Worm (Caenorhabditis elegans) whole organism, midembryonic: ENCODE measurements around the gene pitr-6.

ENCODE experiments used
- cog-1 ChIP-seq: sonication (generic microtip); optimal IDR thresholded peaks from 2 replicates; lab custom pipeline; 2016; ENCODE audit warnings: missing genetic modification characterization, missing compliant biosample characterization
- flt-1 ChIP-seq: fragments of 200-800 bp; sonication (Bioruptor generic); IDR thresholded peaks from 2 replicates; pipeline ENCODE4 v1.3.6; 2022; ENCODE audit warnings: missing genetic modification characterization, missing compliant biosample characterization
- klf-2 ChIP-seq: fragments of 200-800 bp; sonication (Bioruptor generic); conservative IDR thresholded peaks from 2 replicates; pipeline ENCODE4 v1.3.6; 2022; ENCODE audit warnings: missing genetic modification reagents, missing genetic modification characterization, missing compliant biosample characterization
- med-1 ChIP-seq: sonication (generic microtip); optimal IDR thresholded peaks from 2 replicates; lab custom pipeline; 2017; ENCODE audit warnings: missing genetic modification characterization, mild to moderate bottlenecking, missing compliant biosample characterization, antibody characterized with exemption, missing genetic modification reagents; ENCODE audit not compliant: insufficient read depth
- ztf-23 ChIP-seq: fragments of 200-800 bp; sonication (Bioruptor generic); IDR thresholded peaks from 2 replicates; pipeline ENCODE4 v1.3.6; 2022; ENCODE audit warnings: missing genetic modification reagents, missing genetic modification characterization, missing compliant biosample characterization
- ztf-29 ChIP-seq: fragments of 200-800 bp; sonication (Bioruptor generic); IDR thresholded peaks from 2 replicates; pipeline ENCODE4 v1.3.6; 2022; ENCODE audit warnings: missing genetic modification reagents, missing genetic modification characterization, missing compliant biosample characterization

DNA sequence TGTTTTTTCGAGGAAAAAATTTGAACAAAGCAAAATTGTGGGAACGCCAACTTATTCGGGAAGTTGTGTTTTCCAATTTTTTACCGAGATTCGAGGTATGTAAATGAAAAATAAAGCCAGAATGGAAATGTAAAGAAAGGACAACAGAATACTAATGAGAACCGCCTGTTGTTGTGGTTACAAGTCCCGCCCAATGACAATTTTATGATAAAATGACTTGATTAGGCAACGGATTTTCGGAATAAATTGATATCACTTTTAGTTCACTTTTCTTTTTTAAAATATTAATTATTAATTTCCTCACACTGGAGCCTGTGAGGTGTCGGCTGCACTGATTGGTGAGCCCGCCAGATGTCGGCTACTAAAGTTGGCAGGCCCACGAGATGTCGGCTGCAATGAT is 12.8 kb upstream of the pitr-6 start, which contains the start of gene dct-12:
- TF ChIP-seq ztf-29 (GFP tag; lab: Robert Waterston, UW) (no peak), klf-2 (GFP tag; lab: Robert Waterston, UW) (no peak), flt-1 (GFP tag; lab: Robert Waterston, UW) (no peak), cog-1 (tag; lab: Kevin White, UChicago) (no peak), med-1 (GFP tag; lab: Kevin White, UChicago) (no peak), ztf-23 (GFP tag; lab: Robert Waterston, UW) (no peak)
